Fruit fly (Drosophila melanogaster): ENCODE results near the gene PIG-B.
A peak's percentile ranks its signal among the peaks of the same experiment; 100 is the strongest.

dm6 chr3L:3778463-3778862 lies 32.6 kb upstream of the PIG-B start:
- TF ChIP-seq CG11762 (GFP tag; optimal IDR thresholded peaks at IDR 0.05; ENCODE audit: insufficient read depth) = no peak
- TF ChIP-seq CG15336 (GFP tag; IDR thresholded peaks at IDR 0.05) = peak; percentile 55; the same call in 1 of the 2 replicates
- TF ChIP-seq ss (GFP tag; optimal IDR thresholded peaks at IDR 0.05) = no peak
- TF ChIP-seq Gug (GFP tag; IDR thresholded peaks at IDR 0.05) = no peak
- TF ChIP-seq Lpt (GFP tag; optimal IDR thresholded peaks at IDR 0.05) = no peak
- peak; percentile 79 for TF ChIP-seq Eip78C (GFP tag)
